Fruit fly (Drosophila melanogaster) whole organism, prepupa: ENCODE results near the gene CG14017.

Experiments
- CG10631 ChIP-seq: fragments of 200-800 bp; sonication (Bioruptor generic); optimal IDR thresholded peaks from 2 replicates; lab custom pipeline; 2016; ENCODE audit warnings: missing biosample characterization, missing genetic modification characterization
- CG6276 ChIP-seq: fragments of 200-800 bp; sonication (Bioruptor generic); optimal IDR thresholded peaks from 2 replicates; lab custom pipeline; 2017; ENCODE audit warnings: missing biosample characterization, mild to moderate bottlenecking, missing genetic modification characterization
- CG9139 ChIP-seq: fragments of 200-800 bp; sonication (Bioruptor generic); optimal IDR thresholded peaks from 3 replicates; lab custom pipeline; 2017; ENCODE audit warnings: missing biosample characterization, mild to moderate bottlenecking, missing genetic modification characterization
- Hr39 ChIP-seq: fragments of 200-800 bp; sonication (Bioruptor generic); optimal IDR thresholded peaks from 2 replicates; lab custom pipeline; 2016; ENCODE audit warnings: missing biosample characterization, missing genetic modification characterization
- OdsH ChIP-seq: fragments of 200-800 bp; sonication (Bioruptor generic); optimal IDR thresholded peaks from 3 replicates; lab custom pipeline; 2016; ENCODE audit warnings: missing biosample characterization, missing genetic modification characterization
- achi ChIP-seq: fragments of 200-800 bp; sonication (Bioruptor generic); optimal IDR thresholded peaks from 3 replicates; lab custom pipeline; 2016; ENCODE audit warnings: missing biosample characterization, missing genetic modification characterization
- cyc ChIP-seq: fragments of 200-800 bp; sonication (Bioruptor generic); optimal IDR thresholded peaks from 3 replicates; lab custom pipeline; 2016; ENCODE audit warnings: missing biosample characterization, missing genetic modification characterization
- dac ChIP-seq: fragments of 200-800 bp; sonication (Bioruptor generic); optimal IDR thresholded peaks from 2 replicates; lab custom pipeline; 2017; ENCODE audit warnings: missing biosample characterization, mild to moderate bottlenecking, missing genetic modification characterization
- eg ChIP-seq: fragments of 200-800 bp; sonication (Bioruptor generic); IDR thresholded peaks from 3 replicates; pipeline ENCODE4 v1.3.6; 2022; ENCODE audit warnings: missing biosample characterization, missing genetic modification characterization
- fkh ChIP-seq: fragments of 200-800 bp; sonication (Bioruptor generic); optimal IDR thresholded peaks from 3 replicates; lab custom pipeline; 2017; ENCODE audit warnings: missing biosample characterization, mild to moderate bottlenecking, missing genetic modification characterization, moderate library complexity
- lz ChIP-seq: fragments of 200-800 bp; sonication (Bioruptor generic); optimal IDR thresholded peaks from 3 replicates; lab custom pipeline; 2016; ENCODE audit warnings: missing biosample characterization, missing genetic modification characterization

dm6 chr2L:5547288-5547777, 6.4 kb upstream of the CG14017 start:
- TF ChIP-seq CG9139 (GFP tag; lab: Kevin White, UChicago) (no peak), Hr39 (GFP tag; lab: Kevin White, UChicago) (no peak), lz (GFP tag; lab: Kevin White, UChicago) (no peak), CG10631 (GFP tag; lab: Kevin White, UChicago) (no peak), dac (GFP tag; lab: Kevin White, UChicago) (no peak), cyc (no peak), eg (GFP tag; lab: Robert Waterston, UW) (no peak), fkh (GFP tag; lab: Kevin White, UChicago) (no peak), achi (GFP tag; lab: Kevin White, UChicago) (no peak), OdsH (no peak), CG6276 (GFP tag; lab: Kevin White, UChicago) (no peak)
